Worm (Caenorhabditis elegans) whole organism, L3 larva: ENCODE results near the gene sre-5.

Experiments used
- R02D3.7 ChIP-seq: fragments of 150-350 bp; optimal IDR thresholded peaks from 2 replicates; lab custom pipeline; 2014; ENCODE audit warnings: missing biosample characterization, missing genetic modification characterization
- hmg-11 ChIP-seq: sonication (generic microtip); optimal IDR thresholded peaks from 2 replicates; lab custom pipeline; 2016; ENCODE audit warnings: missing genetic modification characterization, missing compliant biosample characterization
- nhr-12 ChIP-seq: fragments of 150-350 bp; optimal IDR thresholded peaks from 2 replicates; lab custom pipeline; 2014; ENCODE audit warnings: missing biosample characterization, missing genetic modification characterization
- nhr-25 ChIP-seq: sonication (generic microtip); optimal IDR thresholded peaks from 2 replicates; lab custom pipeline; 2017; ENCODE audit warnings: missing biosample characterization, missing genetic modification characterization
- unc-62 ChIP-seq: fragments of 150-350 bp; sonication (generic microtip); optimal IDR thresholded peaks from 4 replicates; lab custom pipeline; 2014; ENCODE audit warnings: missing biosample characterization, missing genetic modification reagents, missing genetic modification characterization

- no peak for TF ChIP-seq nhr-12
- TF ChIP-seq R02D3.7 (tag; lab: Kevin White, UChicago): no peak
- TF ChIP-seq unc-62 (GFP tag; lab: Kevin White, UChicago): no peak
- no peak for TF ChIP-seq hmg-11 (tag; lab: Kevin White, UChicago)
- no peak for TF ChIP-seq nhr-25 (tag; lab: Kevin White, UChicago)
Observed at ce11 chrIV:3578155-3578554, 13.2 kb downstream of the sre-5 start, which contains the start of gene Y37E11B.2.
